Fruit fly (Drosophila melanogaster) whole organism, embryonic: ENCODE results near the gene CG43897.

Experiments used
- Atf-2 ChIP-seq: fragments of 200-800 bp; sonication (Bioruptor generic); optimal IDR thresholded peaks from 2 replicates; lab custom pipeline; 2016; ENCODE audit warnings: missing biosample characterization, missing genetic modification characterization
- Awh ChIP-seq: fragments of 200-800 bp; sonication (Bioruptor generic); IDR thresholded peaks from 2 replicates; pipeline ENCODE4, ENCODE4 v1.3.6; 2022; ENCODE audit warnings: missing biosample characterization, missing genetic modification characterization
- CG10147 ChIP-seq: fragments of 200-800 bp; sonication (Bioruptor generic); optimal IDR thresholded peaks from 2 replicates; lab custom pipeline; 2019; ENCODE audit warnings: missing biosample characterization, mild to moderate bottlenecking, missing genetic modification characterization, moderate library complexity
- CG10366 ChIP-seq: fragments of 200-800 bp; sonication (Bioruptor generic); IDR thresholded peaks from 2 replicates; pipeline ENCODE4 v1.3.6; 2022; ENCODE audit warnings: missing biosample characterization, missing genetic modification characterization
- CG10462 ChIP-seq: fragments of 200-800 bp; sonication (Bioruptor generic); optimal IDR thresholded peaks from 2 replicates; lab custom pipeline; 2016; ENCODE audit warnings: missing biosample characterization, missing genetic modification characterization
- CG15011 ChIP-seq: fragments of 200-800 bp; sonication (Bioruptor generic); optimal IDR thresholded peaks from 3 replicates; lab custom pipeline; 2018; ENCODE audit warnings: missing biosample characterization, mild to moderate bottlenecking, missing genetic modification characterization
- CG1602 ChIP-seq: fragments of 200-800 bp; sonication (Bioruptor generic); optimal IDR thresholded peaks from 3 replicates; lab custom pipeline; 2016; ENCODE audit warnings: missing biosample characterization, missing genetic modification characterization
- CG17385 ChIP-seq: fragments of 200-800 bp; sonication (Bioruptor generic); optimal IDR thresholded peaks from 3 replicates; lab custom pipeline; 2018; ENCODE audit warnings: missing biosample characterization, mild to moderate bottlenecking, missing genetic modification characterization
- CG17912 ChIP-seq: fragments of 200-800 bp; sonication (Bioruptor generic); optimal IDR thresholded peaks from 2 replicates; lab custom pipeline; 2018; ENCODE audit warnings: missing biosample characterization, mild to moderate bottlenecking, missing genetic modification characterization
- CG2120 ChIP-seq: fragments of 200-800 bp; sonication (Bioruptor generic); optimal IDR thresholded peaks from 3 replicates; lab custom pipeline; 2016; ENCODE audit warnings: missing biosample characterization, missing genetic modification characterization
- CG3065 ChIP-seq: fragments of 200-800 bp; sonication (Bioruptor generic); optimal IDR thresholded peaks from 2 replicates; lab custom pipeline; 2016; ENCODE audit warnings: missing biosample characterization, missing genetic modification characterization
- CG32772 ChIP-seq: fragments of 200-800 bp; sonication (Bioruptor generic); IDR thresholded peaks from 2 replicates; pipeline ENCODE4 v1.3.6; 2022; ENCODE audit warnings: missing biosample characterization, missing genetic modification characterization
- CG3407 ChIP-seq: fragments of 200-800 bp; sonication (Bioruptor generic); optimal IDR thresholded peaks from 2 replicates; lab custom pipeline; 2018; ENCODE audit warnings: missing biosample characterization, mild to moderate bottlenecking, missing genetic modification characterization
- CG43689 ChIP-seq: fragments of 200-800 bp; sonication (Bioruptor generic); IDR thresholded peaks from 2 replicates; pipeline ENCODE4 v1.3.6; 2022; ENCODE audit warnings: missing biosample characterization, missing genetic modification characterization
- CG5953 ChIP-seq: fragments of 200-800 bp; sonication (Bioruptor generic); IDR thresholded peaks from 2 replicates; pipeline ENCODE4 v1.3.6; 2022; ENCODE audit warnings: missing biosample characterization, missing genetic modification characterization
- CG6683 ChIP-seq: fragments of 200-800 bp; sonication (Bioruptor generic); optimal IDR thresholded peaks from 2 replicates; lab custom pipeline; 2017; ENCODE audit warnings: missing biosample characterization, mild to moderate bottlenecking, missing genetic modification characterization, missing genetic modification reagents
- CG8281 ChIP-seq: fragments of 200-800 bp; sonication (Bioruptor generic); optimal IDR thresholded peaks from 2 replicates; lab custom pipeline; 2018; ENCODE audit warnings: missing biosample characterization, mild to moderate bottlenecking, missing genetic modification characterization, moderate library complexity
- Deaf1 ChIP-seq: fragments of 200-800 bp; optimal IDR thresholded peaks from 3 replicates; lab custom pipeline; 2019; ENCODE audit warnings: missing biosample characterization, mild to moderate bottlenecking, missing genetic modification characterization, moderate library complexity
- HLH4C ChIP-seq: fragments of 200-800 bp; sonication (Bioruptor generic); IDR thresholded peaks from 3 replicates; pipeline ENCODE4 v1.3.6; 2022; ENCODE audit warnings: missing biosample characterization, missing genetic modification characterization; ENCODE audit not compliant: partially characterized antibody
- HLH54F ChIP-seq: fragments of 200-800 bp; sonication (Bioruptor generic); optimal IDR thresholded peaks from 3 replicates; lab custom pipeline; 2016; ENCODE audit warnings: missing biosample characterization, missing genetic modification characterization
- Nf-YB ChIP-seq: fragments of 200-800 bp; sonication (Bioruptor generic); optimal IDR thresholded peaks from 3 replicates; lab custom pipeline; 2019; ENCODE audit warnings: missing biosample characterization, mild to moderate bottlenecking, missing genetic modification characterization, moderate library complexity
- Oli ChIP-seq: fragments of 200-800 bp; sonication (Bioruptor generic); optimal IDR thresholded peaks from 2 replicates; lab custom pipeline; 2018; ENCODE audit warnings: missing biosample characterization, mild to moderate bottlenecking, missing genetic modification characterization, moderate library complexity
- Sin3A ChIP-seq: fragments of >200 bp; optimal IDR thresholded peaks from 2 replicates; lab custom pipeline; 2018
- Sox102F ChIP-seq: fragments of 200-800 bp; sonication (Bioruptor generic); optimal IDR thresholded peaks from 2 replicates; lab custom pipeline; 2018; ENCODE audit warnings: missing biosample characterization, mild to moderate bottlenecking, missing genetic modification characterization, moderate library complexity
- TFAM ChIP-seq: fragments of 200-800 bp; sonication (Bioruptor generic); optimal IDR thresholded peaks from 2 replicates; lab custom pipeline; 2017; ENCODE audit warnings: missing biosample characterization, missing genetic modification characterization, inconsistent platforms
- Xbp1 ChIP-seq: fragments of 200-800 bp; sonication (Bioruptor generic); optimal IDR thresholded peaks from 3 replicates; lab custom pipeline; 2016; ENCODE audit warnings: missing biosample characterization, mild to moderate bottlenecking, missing genetic modification characterization
- amos ChIP-seq: fragments of 200-800 bp; sonication (Bioruptor generic); IDR thresholded peaks from 2 replicates; pipeline ENCODE4 v1.3.6; 2022; ENCODE audit warnings: missing biosample characterization, missing genetic modification characterization; ENCODE audit not compliant: partially characterized antibody
- aop ChIP-seq: fragments of 200-800 bp; sonication (Bioruptor generic); IDR thresholded peaks from 2 replicates; pipeline ENCODE4 v1.3.6; 2022; ENCODE audit warnings: missing biosample characterization, missing genetic modification characterization
- ase ChIP-seq: fragments of 200-800 bp; sonication (Bioruptor generic); IDR thresholded peaks from 3 replicates; pipeline ENCODE4 v1.3.6; 2022; ENCODE audit warnings: missing biosample characterization, missing genetic modification characterization
- br ChIP-seq: fragments of >200 bp; optimal IDR thresholded peaks from 2 replicates; lab custom pipeline; 2017
- bsh ChIP-seq, 2 experiments: fragments of 200-800 bp; sonication (Bioruptor generic); optimal IDR thresholded peaks; 2 replicates each; lab custom pipeline; 2017 to 2018; ENCODE audit warnings: mild to moderate bottlenecking in 2 of 2, missing biosample characterization in 2 of 2, missing genetic modification characterization in 2 of 2, moderate library complexity in 1 of 2
- chif ChIP-seq, 2 experiments: fragments of 200-800 bp; sonication (Bioruptor generic); optimal IDR thresholded peaks; 3 replicates each; lab custom pipeline; 2016; ENCODE audit warnings: missing biosample characterization in 2 of 2, missing genetic modification characterization in 2 of 2
- dpn ChIP-seq, 2 experiments: fragments of 200-800 bp; sonication (Bioruptor generic); optimal IDR thresholded peaks; 3 replicates each; lab custom pipeline; 2016; ENCODE audit warnings: missing biosample characterization in 2 of 2, missing genetic modification characterization in 2 of 2
- emc ChIP-seq: fragments of 200-800 bp; sonication (Bioruptor generic); optimal IDR thresholded peaks from 2 replicates; lab custom pipeline; 2016; ENCODE audit warnings: missing biosample characterization, missing genetic modification characterization
- en ChIP-seq: fragments of 200-800 bp; sonication (Bioruptor generic); optimal IDR thresholded peaks from 2 replicates; lab custom pipeline; 2016; ENCODE audit warnings: missing biosample characterization, missing genetic modification characterization
- fd64A ChIP-seq: fragments of 200-800 bp; sonication (Bioruptor generic); optimal IDR thresholded peaks from 3 replicates; lab custom pipeline; 2018; ENCODE audit warnings: missing biosample characterization, mild to moderate bottlenecking, missing genetic modification characterization
- fd96Cb ChIP-seq: fragments of 200-800 bp; sonication (Bioruptor generic); optimal IDR thresholded peaks from 2 replicates; lab custom pipeline; 2018; ENCODE audit warnings: missing biosample characterization, mild to moderate bottlenecking, missing genetic modification characterization, moderate library complexity
- gro ChIP-seq: fragments of 200-800 bp; sonication (Bioruptor generic); optimal IDR thresholded peaks from 2 replicates; lab custom pipeline; 2016; ENCODE audit warnings: missing biosample characterization, missing genetic modification characterization
- kay ChIP-seq: fragments of 200-800 bp; sonication (Bioruptor generic); optimal IDR thresholded peaks from 2 replicates; lab custom pipeline; 2016; ENCODE audit warnings: missing biosample characterization, missing genetic modification characterization
- kni ChIP-seq: fragments of 200-800 bp; sonication (Bioruptor generic); optimal IDR thresholded peaks from 3 replicates; lab custom pipeline; 2017; ENCODE audit warnings: mild to moderate bottlenecking, missing biosample characterization, missing genetic modification reagents, missing genetic modification characterization
- p53 ChIP-seq: fragments of 200-800 bp; sonication (Bioruptor generic); optimal IDR thresholded peaks from 2 replicates; lab custom pipeline; 2016; ENCODE audit warnings: missing biosample characterization, missing genetic modification characterization
- pan ChIP-seq, 4 experiments: fragments of >200 bp in 3 of 4; fragments of 200-800 bp in 1 of 4; sonication (Bioruptor generic) in 1 of 4; optimal IDR thresholded peaks in 3 of 4; IDR thresholded peaks in 1 of 4; 2 replicates each; pipeline versions ENCODE4 v1.3.6 to Lab custom; 2017 to 2022; ENCODE audit warnings: missing biosample characterization in 2 of 4, missing genetic modification characterization in 2 of 4, mixed read lengths in 1 of 4
- pnt ChIP-seq: fragments of 200-800 bp; sonication (Bioruptor generic); optimal IDR thresholded peaks from 3 replicates; lab custom pipeline; 2016; ENCODE audit warnings: missing biosample characterization, missing genetic modification characterization
- ranshi ChIP-seq: fragments of 200-800 bp; sonication (Bioruptor generic); IDR thresholded peaks from 2 replicates; pipeline ENCODE4 v1.3.6; 2022; ENCODE audit warnings: missing biosample characterization, missing genetic modification characterization
- sens ChIP-seq: fragments of 200-800 bp; sonication (Bioruptor generic); peaks from one replicate; lab custom pipeline; 2016; ENCODE audit warnings: missing biosample characterization, missing genetic modification characterization
- slou ChIP-seq: fragments of 200-800 bp; sonication (Bioruptor generic); optimal IDR thresholded peaks from 3 replicates; lab custom pipeline; 2016; ENCODE audit warnings: missing biosample characterization, missing genetic modification characterization
- sob ChIP-seq: fragments of 200-800 bp; sonication (Bioruptor generic); IDR thresholded peaks from 2 replicates; pipeline ENCODE4 v1.3.6; 2022; ENCODE audit warnings: missing biosample characterization, missing genetic modification characterization
- sr ChIP-seq: fragments of 200-800 bp; sonication (Bioruptor generic); IDR thresholded peaks from 3 replicates; pipeline ENCODE4 v1.3.6; 2022; ENCODE audit warnings: missing biosample characterization, missing genetic modification characterization
- sug ChIP-seq: fragments of 200-800 bp; optimal IDR thresholded peaks from 2 replicates; lab custom pipeline; 2019; ENCODE audit warnings: missing biosample characterization, mild to moderate bottlenecking, missing genetic modification characterization, moderate library complexity
- tap ChIP-seq: fragments of 200-800 bp; optimal IDR thresholded peaks from 3 replicates; lab custom pipeline; 2019; ENCODE audit warnings: missing biosample characterization, mild to moderate bottlenecking, missing genetic modification characterization, moderate library complexity
- toy ChIP-seq: fragments of 200-800 bp; sonication (Bioruptor generic); IDR thresholded peaks from 2 replicates; pipeline ENCODE4 v1.3.6; 2022; ENCODE audit warnings: missing biosample characterization, missing genetic modification characterization
- wor ChIP-seq: fragments of 200-800 bp; sonication (Bioruptor generic); IDR thresholded peaks from 2 replicates; pipeline ENCODE4 v1.3.6; 2022; ENCODE audit warnings: missing biosample characterization, missing genetic modification characterization

CG43897 gene

dm6 chr3L:9836524-9837047 lies 22.9 kb downstream of the CG43897 start, which contains the start of gene I-2 (continued):
- TF ChIP-seq TFAM (no peak), bsh (GFP tag; optimal IDR thresholded peaks at IDR 0.05; lab: Kevin White, UChicago) (no peak), en (GFP tag; lab: Kevin White, UChicago) (no peak), pan (optimal IDR thresholded peaks at IDR 0.05; lab: Kevin White, UChicago) (no peak), pan (GFP tag; optimal IDR thresholded peaks at IDR 0.05 in 1 of 2, IDR thresholded peaks at IDR 0.05 in 1 of 2) (no peak), CG10147 (GFP tag; lab: Kevin White, UChicago) (no peak), HLH54F (GFP tag; lab: Kevin White, UChicago) (no peak), CG3065 (no peak), Deaf1 (no peak), sug (tag; lab: Kevin White, UChicago) (peak; percentile 39), wor (no peak), fd96Cb (tag; lab: Kevin White, UChicago) (no peak), CG2120 (peak; percentile 54), chif (GFP tag; optimal IDR thresholded peaks at IDR 0.05; lab: Kevin White, UChicago) (no peak), pnt (no peak), tap (no peak), amos (GFP tag; lab: Robert Waterston, UW) (peak; percentile 85), p53 (GFP tag; lab: Kevin White, UChicago) (no peak), Sox102F (GFP tag; lab: Kevin White, UChicago) (no peak), Xbp1 (GFP tag; lab: Kevin White, UChicago) (peak; percentile 34), Oli (tag; lab: Kevin White, UChicago) (no peak), sr (no peak), toy (GFP tag; lab: Robert Waterston, UW) (no peak), fd64A (GFP tag; lab: Kevin White, UChicago) (no peak), ase (GFP tag; lab: Robert Waterston, UW) (no peak), CG15011 (GFP tag; lab: Kevin White, UChicago) (no peak), gro (peak; percentile 61), CG5953 (GFP tag; lab: Robert Waterston, UW) (no peak), slou (no peak), CG17385 (GFP tag; lab: Kevin White, UChicago) (no peak), Sin3A (lab: Kevin White, UChicago) (peak; percentile 15), CG1602 (GFP tag; lab: Kevin White, UChicago) (no peak), Awh (no peak), CG17912 (GFP tag; lab: Kevin White, UChicago) (no peak), CG32772 (GFP tag; lab: Robert Waterston, UW) (no peak), aop (GFP tag; lab: Robert Waterston, UW) (no peak), CG10366 (GFP tag; lab: Robert Waterston, UW) (peak; percentile 19; the same call in 1 of the 2 replicates), emc (no peak), CG8281 (tag; lab: Kevin White, UChicago) (no peak), sens (GFP tag; lab: Kevin White, UChicago) (no peak), br (lab: Kevin White, UChicago) (no peak), HLH4C (GFP tag; lab: Robert Waterston, UW) (peak; percentile 81), CG43689 (GFP tag; lab: Robert Waterston, UW) (no peak), CG10462 (GFP tag; lab: Kevin White, UChicago) (no peak), CG3407 (GFP tag; lab: Kevin White, UChicago) (no peak), dpn (GFP tag; optimal IDR thresholded peaks at IDR 0.05; lab: Kevin White, UChicago) (peak in 1 of 2 experiments; percentile 25), Atf-2 (GFP tag; lab: Kevin White, UChicago) (no peak), kay (GFP tag; lab: Kevin White, UChicago) (no peak), CG6683 (GFP tag; lab: Kevin White, UChicago) (no peak), Nf-YB (GFP tag; lab: Kevin White, UChicago) (no peak), kni (GFP tag; lab: Kevin White, UChicago) (no peak), sob (GFP tag; lab: Robert Waterston, UW) (no peak), ranshi (GFP tag; lab: Robert Waterston, UW) (no peak)
